Worm (Caenorhabditis elegans) whole organism, late embryonic: ENCODE results near the gene fbxl-4.

Experiments
- F13H6.1 ChIP-seq: sonication (generic microtip); optimal IDR thresholded peaks from 2 replicates; lab custom pipeline; 2016; ENCODE audit warnings: missing genetic modification characterization, missing compliant biosample characterization
- K09A11.1 ChIP-seq: sonication (generic microtip); optimal IDR thresholded peaks from 2 replicates; lab custom pipeline; 2017; ENCODE audit warnings: antibody characterized with exemption, mild to moderate bottlenecking, missing genetic modification characterization, missing compliant biosample characterization; ENCODE audit not compliant: insufficient read depth
- Y22D7AL.16 ChIP-seq: sonication (generic microtip); optimal IDR thresholded peaks from 2 replicates; lab custom pipeline; 2016; ENCODE audit warnings: missing genetic modification characterization, missing compliant biosample characterization
- ceh-18 ChIP-seq: sonication (generic microtip); optimal IDR thresholded peaks from 2 replicates; lab custom pipeline; 2016; ENCODE audit warnings: missing genetic modification characterization, missing compliant biosample characterization
- ceh-22 ChIP-seq: sonication (generic microtip); optimal IDR thresholded peaks from 2 replicates; lab custom pipeline; 2017; ENCODE audit warnings: missing biosample characterization, missing genetic modification characterization
- ceh-24 ChIP-seq: sonication (generic microtip); optimal IDR thresholded peaks from 2 replicates; lab custom pipeline; 2016; ENCODE audit warnings: mild to moderate bottlenecking, missing genetic modification characterization, missing compliant biosample characterization
- ceh-45 ChIP-seq: fragments of 200-800 bp; sonication (Bioruptor generic); IDR thresholded peaks from 2 replicates; pipeline ENCODE4 v1.3.6; 2022; ENCODE audit warnings: missing genetic modification reagents, missing genetic modification characterization, missing compliant biosample characterization
- ceh-48 ChIP-seq: sonication (generic microtip); optimal IDR thresholded peaks from 2 replicates; lab custom pipeline; 2016; ENCODE audit warnings: missing genetic modification characterization, inconsistent platforms, missing compliant biosample characterization
- ceh-6 ChIP-seq: fragments of 200-800 bp; sonication (Bioruptor generic); optimal IDR thresholded peaks from 2 replicates; lab custom pipeline; 2018; ENCODE audit warnings: mild to moderate bottlenecking, missing genetic modification characterization, missing compliant biosample characterization
- ceh-9 ChIP-seq: sonication (generic microtip); optimal IDR thresholded peaks from 2 replicates; lab custom pipeline; 2016; ENCODE audit warnings: mild to moderate bottlenecking, missing genetic modification characterization, inconsistent platforms, missing compliant biosample characterization
- che-1 ChIP-seq: sonication (generic microtip); optimal IDR thresholded peaks from 2 replicates; lab custom pipeline; 2016; ENCODE audit warnings: mild to moderate bottlenecking, missing genetic modification characterization, missing compliant biosample characterization
- dmd-4 ChIP-seq: sonication (generic microtip); optimal IDR thresholded peaks from 2 replicates; lab custom pipeline; 2016; ENCODE audit warnings: borderline replicate concordance, missing genetic modification characterization, missing compliant biosample characterization
- elt-4 ChIP-seq: sonication (generic microtip); optimal IDR thresholded peaks from 2 replicates; lab custom pipeline; 2016; ENCODE audit warnings: missing genetic modification characterization, missing compliant biosample characterization
- ets-4 ChIP-seq: sonication (generic microtip); optimal IDR thresholded peaks from 2 replicates; lab custom pipeline; 2016; ENCODE audit warnings: missing genetic modification characterization, missing compliant biosample characterization
- fkh-10 ChIP-seq: fragments of 150-350 bp; optimal IDR thresholded peaks from 2 replicates; lab custom pipeline; 2014; ENCODE audit warnings: missing biosample characterization, missing genetic modification reagents, missing genetic modification characterization
- gmeb-2 ChIP-seq: sonication (generic microtip); optimal IDR thresholded peaks from 2 replicates; lab custom pipeline; 2016; ENCODE audit warnings: missing genetic modification characterization, inconsistent platforms, missing compliant biosample characterization
- hlh-30 ChIP-seq: sonication (generic microtip); optimal IDR thresholded peaks from 2 replicates; lab custom pipeline; 2017; ENCODE audit warnings: antibody characterized with exemption, missing genetic modification characterization, missing compliant biosample characterization; ENCODE audit not compliant: insufficient read depth
- hlh-8 ChIP-seq: sonication (generic microtip); optimal IDR thresholded peaks from 2 replicates; lab custom pipeline; 2016; ENCODE audit warnings: missing genotype, missing genetic modification characterization, missing compliant biosample characterization
- lim-6 ChIP-seq: sonication (generic microtip); optimal IDR thresholded peaks from 2 replicates; lab custom pipeline; 2016; ENCODE audit warnings: missing genetic modification characterization, missing compliant biosample characterization
- madf-2 ChIP-seq: sonication (generic microtip); optimal IDR thresholded peaks from 2 replicates; lab custom pipeline; 2017; ENCODE audit warnings: missing genetic modification characterization, missing compliant biosample characterization
- mec-3 ChIP-seq: sonication (generic microtip); optimal IDR thresholded peaks from 2 replicates; lab custom pipeline; 2016; ENCODE audit warnings: borderline replicate concordance, missing genetic modification characterization, missing compliant biosample characterization
- nfya-1 ChIP-seq: sonication (generic microtip); optimal IDR thresholded peaks from 2 replicates; lab custom pipeline; 2017; ENCODE audit warnings: missing genetic modification characterization, mild to moderate bottlenecking, missing compliant biosample characterization, antibody characterized with exemption, moderate library complexity
- nhr-232 ChIP-seq: sonication (generic microtip); optimal IDR thresholded peaks from 2 replicates; lab custom pipeline; 2016; ENCODE audit warnings: missing genetic modification characterization, missing compliant biosample characterization
- npax-4 ChIP-seq: sonication (generic microtip); optimal IDR thresholded peaks from 2 replicates; lab custom pipeline; 2016; ENCODE audit warnings: missing genetic modification characterization, missing compliant biosample characterization
- odd-2 ChIP-seq: sonication (generic microtip); optimal IDR thresholded peaks from 2 replicates; lab custom pipeline; 2017; ENCODE audit warnings: antibody characterized with exemption, mild to moderate bottlenecking, missing genetic modification characterization, missing compliant biosample characterization
- pax-1 ChIP-seq: fragments of 150-350 bp; optimal IDR thresholded peaks from 2 replicates; lab custom pipeline; 2014; ENCODE audit warnings: missing biosample characterization, missing genetic modification characterization
- pha-2 ChIP-seq: sonication (generic microtip); optimal IDR thresholded peaks from 2 replicates; lab custom pipeline; 2017; ENCODE audit warnings: mild to moderate bottlenecking, missing genetic modification characterization, missing compliant biosample characterization
- pqm-1 ChIP-seq: sonication (generic microtip); optimal IDR thresholded peaks from 2 replicates; lab custom pipeline; 2016; ENCODE audit warnings: missing genetic modification characterization, missing compliant biosample characterization
- pros-1 ChIP-seq: fragments of 150-350 bp; optimal IDR thresholded peaks from 2 replicates; lab custom pipeline; 2014; ENCODE audit warnings: missing biosample characterization, missing genetic modification reagents, missing genetic modification characterization
- rnt-1 ChIP-seq: sonication (generic microtip); optimal IDR thresholded peaks from 2 replicates; lab custom pipeline; 2016; ENCODE audit warnings: missing genetic modification characterization, missing compliant biosample characterization
- sox-2 ChIP-seq: fragments of 200-800 bp; sonication (Bioruptor generic); IDR thresholded peaks from 2 replicates; pipeline ENCODE4 v1.3.6; 2022; ENCODE audit warnings: missing genetic modification reagents, missing genetic modification characterization, missing compliant biosample characterization
- unc-42 ChIP-seq: sonication (generic microtip); optimal IDR thresholded peaks from 2 replicates; lab custom pipeline; 2016; ENCODE audit warnings: missing genotype, missing genetic modification characterization, missing compliant biosample characterization
- unc-55 ChIP-seq: sonication (generic microtip); optimal IDR thresholded peaks from 2 replicates; lab custom pipeline; 2017; ENCODE audit warnings: missing biosample characterization, missing genetic modification reagents, missing genetic modification characterization
- unc-86 ChIP-seq: sonication (generic microtip); optimal IDR thresholded peaks from 2 replicates; lab custom pipeline; 2016; ENCODE audit warnings: missing genetic modification characterization, missing compliant biosample characterization
- zip-5 ChIP-seq: sonication (generic microtip); optimal IDR thresholded peaks from 2 replicates; lab custom pipeline; 2016; ENCODE audit warnings: missing genetic modification characterization, missing compliant biosample characterization

The fbxl-4 gene

ce11 chrX:6635173-6635572, 46.6 kb downstream of the fbxl-4 start, which contains the start of gene aexr-1:
Gene aexr-1, minus strand, starts transcription at chrX:6635273.
- no peak for TF ChIP-seq pros-1 (tag; lab: Kevin White, UChicago)
- TF ChIP-seq nhr-232 (tag; lab: Kevin White, UChicago), result no peak
- no peak for TF ChIP-seq gmeb-2 (tag; lab: Kevin White, UChicago)
- no peak for TF ChIP-seq odd-2 (tag; lab: Kevin White, UChicago)
- TF ChIP-seq pqm-1 (tag; lab: Kevin White, UChicago), result no peak
- TF ChIP-seq ceh-9 (tag; lab: Kevin White, UChicago), result no peak
- TF ChIP-seq lim-6 (tag; lab: Kevin White, UChicago), result no peak
- no peak for TF ChIP-seq F13H6.1
- no peak for TF ChIP-seq hlh-30 (tag; lab: Kevin White, UChicago)
- no peak for TF ChIP-seq pax-1
- no peak for TF ChIP-seq che-1

- TF ChIP-seq ets-4, result no peak
- TF ChIP-seq ceh-45, result no peak
- no peak for TF ChIP-seq mec-3 (tag; lab: Kevin White, UChicago)
- TF ChIP-seq pha-2 (tag; lab: Kevin White, UChicago), result no peak
- no peak for TF ChIP-seq pqm-1 (tag; lab: Kevin White, UChicago)
- TF ChIP-seq, all 69 proteins: peak for 0
Measured at ce11 chrX:6637933-6638332, 49.3 kb downstream of the fbxl-4 start.

ce11 chrX:6638985-6639573, 50.5 kb downstream of the fbxl-4 start:
- TF ChIP-seq mec-3 (tag; lab: Kevin White, UChicago) (no peak), hlh-30 (tag; lab: Kevin White, UChicago) (no peak), unc-42 (tag; lab: Kevin White, UChicago) (no peak), ceh-48 (no peak), ceh-45 (no peak)

ce11 chrX:6640570-6641199, 52.1 kb downstream of the fbxl-4 start, which contains the start of gene nhr-120:
Gene nhr-120, minus strand, starts transcription at chrX:6640620.
- TF ChIP-seq unc-42 (tag; lab: Kevin White, UChicago) (no peak), ceh-9 (tag; lab: Kevin White, UChicago) (no peak), rnt-1 (tag; lab: Kevin White, UChicago) (no peak), elt-4 (tag; lab: Kevin White, UChicago) (no peak), unc-86 (no peak), unc-55 (GFP tag; lab: Kevin White, UChicago) (no peak), ceh-22 (tag; lab: Kevin White, UChicago) (no peak), ceh-18 (tag; lab: Kevin White, UChicago) (no peak), pros-1 (tag; lab: Kevin White, UChicago) (no peak), fkh-10 (GFP tag; lab: Kevin White, UChicago) (no peak), hlh-8 (tag; lab: Kevin White, UChicago) (no peak), K09A11.1 (tag; lab: Kevin White, UChicago) (no peak), dmd-4 (tag; lab: Kevin White, UChicago) (no peak)
- TF ChIP-seq, all 69 proteins: peak for 0

ce11 chrX:6641509-6641908, 52.9 kb downstream of the fbxl-4 start:
- TF ChIP-seq dmd-4 (tag; lab: Kevin White, UChicago) (no peak), che-1 (no peak), ceh-48 (no peak), npax-4 (tag; lab: Kevin White, UChicago) (no peak), ceh-24 (tag; lab: Kevin White, UChicago) (no peak), sox-2 (GFP tag; lab: Robert Waterston, UW) (no peak), ceh-6 (GFP tag; lab: Kevin White, UChicago) (no peak), Y22D7AL.16 (tag; lab: Kevin White, UChicago) (no peak), zip-5 (tag; lab: Kevin White, UChicago) (no peak), nfya-1 (tag; lab: Kevin White, UChicago) (no peak), unc-42 (tag; lab: Kevin White, UChicago) (no peak), madf-2 (tag; lab: Kevin White, UChicago) (no peak)
